Fruit fly (Drosophila melanogaster): ENCODE results near the gene CG13606.

Gene CG13606

DNA sequence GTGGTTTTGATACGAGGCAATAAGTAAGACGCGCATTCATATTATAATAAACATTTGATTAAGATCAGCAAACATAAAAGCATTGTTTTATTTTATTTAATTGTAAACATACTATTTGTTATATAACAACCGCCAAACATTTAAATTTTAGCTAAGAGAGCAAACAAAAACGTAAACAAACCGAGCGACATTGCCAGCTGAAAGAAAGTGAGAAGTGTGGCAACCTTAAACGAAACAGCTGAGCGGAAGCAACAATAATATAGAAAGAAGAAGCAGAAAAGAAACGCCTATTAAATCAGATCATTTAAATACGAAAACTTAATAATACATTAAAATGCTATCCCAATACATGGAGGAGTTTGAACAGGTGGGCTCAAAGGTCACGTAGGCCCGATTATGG is 37.8 kb upstream of the CG13606 start, which contains the start of gene Sec10 (continued):
- no peak for TF ChIP-seq CG32532 (GFP tag; IDR thresholded peaks at IDR 0.05)
- no peak for TF ChIP-seq dati (GFP tag; IDR thresholded peaks at IDR 0.05)
- peak; percentile 55 for TF ChIP-seq MESR4 (GFP tag; optimal IDR thresholded peaks at IDR 0.05)
- TF ChIP-seq Asciz (GFP tag; optimal IDR thresholded peaks at IDR 0.05), result no peak
- peak; percentile 23 for TF ChIP-seq Myb (GFP tag; optimal IDR thresholded peaks at IDR 0.05)
- TF ChIP-seq gce (GFP tag; IDR thresholded peaks at IDR 0.05), result no peak
- no peak for TF ChIP-seq dm (GFP tag; optimal IDR thresholded peaks at IDR 0.05)
- no peak for TF ChIP-seq Sox102F (GFP tag; optimal IDR thresholded peaks at IDR 0.05)
- TF ChIP-seq Eip74EF (GFP tag; optimal IDR thresholded peaks at IDR 0.05), result no peak
- TF ChIP-seq CG13624 (GFP tag; optimal IDR thresholded peaks at IDR 0.05), result no peak
- no peak for TF ChIP-seq Hey (tag; optimal IDR thresholded peaks at IDR 0.05)
- TF ChIP-seq CG3847 (GFP tag; IDR thresholded peaks at IDR 0.05), result peak; percentile 46; the same call in 1 of the 2 replicates
- TF ChIP-seq CG10267 (tag; optimal IDR thresholded peaks at IDR 0.05), result peak; percentile 47
- no peak for TF ChIP-seq chm (GFP tag; IDR thresholded peaks at IDR 0.05)
- no peak for TF ChIP-seq slou (GFP tag; optimal IDR thresholded peaks at IDR 0.05)
- TF ChIP-seq repo (GFP tag; optimal IDR thresholded peaks at IDR 0.05), result no peak
- no peak for TF ChIP-seq az2 (GFP tag; optimal IDR thresholded peaks at IDR 0.05)
- no peak for TF ChIP-seq Abd-B (GFP tag; optimal IDR thresholded peaks at IDR 0.05)
- TF ChIP-seq CG17829 (tag; optimal IDR thresholded peaks at IDR 0.05), result peak; percentile 27
- no peak for TF ChIP-seq HLHmδ (GFP tag; optimal IDR thresholded peaks at IDR 0.05)
- TF ChIP-seq ssp (GFP tag; IDR thresholded peaks at IDR 0.05), result no peak
- TF ChIP-seq Usf (GFP tag; optimal IDR thresholded peaks at IDR 0.05), result no peak
- no peak for TF ChIP-seq CG11696 (GFP tag; IDR thresholded peaks at IDR 0.05)
- no peak for TF ChIP-seq CG10565 (GFP tag; optimal IDR thresholded peaks at IDR 0.05)
- TF ChIP-seq CG16863 (GFP tag; optimal IDR thresholded peaks at IDR 0.05), result no peak
- no peak for TF ChIP-seq ewg (GFP tag; optimal IDR thresholded peaks at IDR 0.05)
- no peak for TF ChIP-seq mam (GFP tag; optimal IDR thresholded peaks at IDR 0.05)
- peak; percentile 90 to 97 for TF ChIP-seq crp (GFP tag; optimal IDR thresholded peaks at IDR 0.05)
- no peak for TF ChIP-seq nom (GFP tag; optimal IDR thresholded peaks at IDR 0.05)
- no peak for TF ChIP-seq CG4404 (GFP tag; IDR thresholded peaks at IDR 0.05)
- TF ChIP-seq caup (GFP tag; optimal IDR thresholded peaks at IDR 0.05; ENCODE audit: severe bottlenecking), result no peak
- no peak for TF ChIP-seq CG6654 (GFP tag; optimal IDR thresholded peaks at IDR 0.05)
- no peak for TF ChIP-seq klu (GFP tag; IDR thresholded peaks at IDR 0.05)
- TF ChIP-seq CG31388 (GFP tag; optimal IDR thresholded peaks at IDR 0.05), result no peak
- no peak for TF ChIP-seq sima (GFP tag; optimal IDR thresholded peaks at IDR 0.05)
- TF ChIP-seq HmgD (GFP tag; optimal IDR thresholded peaks at IDR 0.05), result no peak
- no peak for TF ChIP-seq CG12744 (GFP tag; optimal IDR thresholded peaks at IDR 0.05)
- TF ChIP-seq pita (GFP tag; optimal IDR thresholded peaks at IDR 0.05), result no peak
- no peak for TF ChIP-seq CG4424 (GFP tag; optimal IDR thresholded peaks at IDR 0.05)
- TF ChIP-seq CG13775 (GFP tag; optimal IDR thresholded peaks at IDR 0.05), result no peak
- TF ChIP-seq Antp (GFP tag; optimal IDR thresholded peaks at IDR 0.05), result no peak
- no peak for TF ChIP-seq CG10274 (GFP tag; optimal IDR thresholded peaks at IDR 0.05)
- TF ChIP-seq CG8089 (GFP tag; optimal IDR thresholded peaks at IDR 0.05), result no peak
- no peak for TF ChIP-seq CG2199 (GFP tag; IDR thresholded peaks at IDR 0.05)
- TF ChIP-seq Hand (GFP tag; optimal IDR thresholded peaks at IDR 0.05), result no peak
- no peak for TF ChIP-seq CG12155 (GFP tag; optimal IDR thresholded peaks at IDR 0.05)
- no peak for TF ChIP-seq peb (GFP tag; IDR thresholded peaks at IDR 0.05)
- TF ChIP-seq CG8944 (GFP tag; optimal IDR thresholded peaks at IDR 0.05), result no peak
- no peak for TF ChIP-seq CG15011 (GFP tag; optimal IDR thresholded peaks at IDR 0.05)
- TF ChIP-seq hth (optimal IDR thresholded peaks at IDR 0.05), result no peak
- no peak for TF ChIP-seq CG12104 (GFP tag; optimal IDR thresholded peaks at IDR 0.05)
- no peak for TF ChIP-seq ato (GFP tag; IDR thresholded peaks at IDR 0.05; ENCODE audit: partially characterized antibody)

Measured in whole organism, embryonic.